Fruit fly (Drosophila melanogaster) whole organism, embryonic: ENCODE data around the gene CG5188.
A peak's percentile ranks its signal among the peaks of the same experiment; 100 is the strongest.

Source experiments
- ATbp ChIP-seq: fragments of 200-800 bp; sonication (Bioruptor generic); optimal IDR thresholded peaks from 2 replicates; lab custom pipeline; 2017; ENCODE audit warnings: missing biosample characterization, mild to moderate bottlenecking, missing genetic modification characterization, missing genetic modification reagents
- B-H1 ChIP-seq: fragments of 200-800 bp; sonication (Bioruptor generic); IDR thresholded peaks from 3 replicates; pipeline ENCODE4 v1.3.6; 2022; ENCODE audit warnings: missing biosample characterization, missing genetic modification characterization
- CG10267 ChIP-seq: fragments of 200-800 bp; sonication (Bioruptor generic); optimal IDR thresholded peaks from 2 replicates; lab custom pipeline; 2018; ENCODE audit warnings: missing biosample characterization, mild to moderate bottlenecking, missing genetic modification characterization, moderate library complexity
- CG11723 ChIP-seq: fragments of 200-800 bp; sonication (Bioruptor generic); optimal IDR thresholded peaks from 2 replicates; lab custom pipeline; 2017; ENCODE audit warnings: missing biosample characterization, mild to moderate bottlenecking, missing genetic modification characterization
- CG13296 ChIP-seq: fragments of 200-800 bp; sonication (Bioruptor generic); optimal IDR thresholded peaks from 3 replicates; lab custom pipeline; 2018; ENCODE audit warnings: missing biosample characterization, mild to moderate bottlenecking, missing genetic modification characterization
- CG13894 ChIP-seq: fragments of 200-800 bp; sonication (Bioruptor generic); optimal IDR thresholded peaks from 3 replicates; lab custom pipeline; 2018; ENCODE audit warnings: missing biosample characterization, mild to moderate bottlenecking, missing genetic modification characterization, moderate library complexity
- CG14965 ChIP-seq: fragments of 200-800 bp; sonication (Bioruptor generic); optimal IDR thresholded peaks from 2 replicates; lab custom pipeline; 2016; ENCODE audit warnings: missing biosample characterization, missing genetic modification characterization, borderline replicate concordance
- CG1529 ChIP-seq: fragments of 200-800 bp; sonication (Bioruptor generic); optimal IDR thresholded peaks from 3 replicates; lab custom pipeline; 2018; ENCODE audit warnings: missing biosample characterization, missing genetic modification characterization
- CG1602 ChIP-seq: fragments of 200-800 bp; sonication (Bioruptor generic); optimal IDR thresholded peaks from 3 replicates; lab custom pipeline; 2016; ENCODE audit warnings: missing biosample characterization, missing genetic modification characterization
- CG16813 ChIP-seq: fragments of 200-800 bp; sonication (Bioruptor generic); IDR thresholded peaks from 3 replicates; pipeline ENCODE4 v1.3.6; 2022; ENCODE audit warnings: missing biosample characterization, missing genetic modification characterization; ENCODE audit not compliant: partially characterized antibody
- CG17829 ChIP-seq: fragments of 200-800 bp; optimal IDR thresholded peaks from 2 replicates; lab custom pipeline; 2019; ENCODE audit warnings: missing biosample characterization, mild to moderate bottlenecking, missing genetic modification characterization, moderate library complexity
- CG42726 ChIP-seq: fragments of 200-800 bp; sonication (Bioruptor generic); IDR thresholded peaks from 2 replicates; pipeline ENCODE4 v1.3.6; 2022; ENCODE audit warnings: missing biosample characterization, missing genetic modification characterization; ENCODE audit not compliant: partially characterized antibody
- CG4360 ChIP-seq: fragments of 200-800 bp; sonication (Bioruptor generic); IDR thresholded peaks from 2 replicates; pipeline ENCODE4 v1.3.6; 2022; ENCODE audit warnings: missing biosample characterization, missing genetic modification characterization
- CG4404 ChIP-seq: fragments of 200-800 bp; sonication (Bioruptor generic); IDR thresholded peaks from 2 replicates; pipeline ENCODE4 v1.3.6; 2022; ENCODE audit warnings: missing biosample characterization, missing genetic modification characterization
- CG4617 ChIP-seq: fragments of 200-800 bp; sonication (Bioruptor generic); optimal IDR thresholded peaks from 3 replicates; lab custom pipeline; 2016; ENCODE audit warnings: missing biosample characterization, missing genetic modification characterization, borderline replicate concordance
- CG4707 ChIP-seq: fragments of 200-800 bp; sonication (Bioruptor generic); optimal IDR thresholded peaks from 2 replicates; lab custom pipeline; 2018; ENCODE audit warnings: missing biosample characterization, mild to moderate bottlenecking, missing genetic modification characterization, moderate library complexity
- CG6175 ChIP-seq: fragments of 200-800 bp; sonication (Bioruptor generic); IDR thresholded peaks from 3 replicates; pipeline ENCODE4 v1.3.6; 2022; ENCODE audit warnings: missing biosample characterization, missing genetic modification characterization
- CG6813 ChIP-seq: fragments of 200-800 bp; sonication (Bioruptor generic); optimal IDR thresholded peaks from 2 replicates; lab custom pipeline; 2017; ENCODE audit warnings: missing biosample characterization, missing genetic modification characterization, mild to moderate bottlenecking, moderate library complexity, missing genetic modification reagents
- CG8359 ChIP-seq: fragments of 200-800 bp; sonication (Bioruptor generic); optimal IDR thresholded peaks from 2 replicates; lab custom pipeline; 2017; ENCODE audit warnings: missing biosample characterization, mild to moderate bottlenecking, missing genetic modification characterization, borderline replicate concordance
- CG8388 ChIP-seq: fragments of 200-800 bp; sonication (Bioruptor generic); optimal IDR thresholded peaks from 2 replicates; lab custom pipeline; 2019; ENCODE audit warnings: missing biosample characterization, mild to moderate bottlenecking, missing genetic modification characterization, moderate library complexity
- CG8765 ChIP-seq: fragments of 200-800 bp; sonication (Bioruptor generic); IDR thresholded peaks from 2 replicates; pipeline ENCODE4 v1.3.6; 2022; ENCODE audit warnings: missing biosample characterization, missing genetic modification characterization
- CG9876 ChIP-seq: fragments of 200-800 bp; sonication (Bioruptor generic); optimal IDR thresholded peaks from 2 replicates; lab custom pipeline; 2016; ENCODE audit warnings: missing biosample characterization, missing genetic modification characterization
- CTCF ChIP-seq: fragments of 200-800 bp; sonication (Bioruptor generic); optimal IDR thresholded peaks from 2 replicates; lab custom pipeline; 2017; ENCODE audit warnings: missing biosample characterization, mild to moderate bottlenecking, missing genetic modification characterization, moderate library complexity
- Drgx ChIP-seq: fragments of 200-800 bp; sonication (Bioruptor generic); IDR thresholded peaks from 2 replicates; pipeline ENCODE4 v1.3.6; 2022; ENCODE audit warnings: missing biosample characterization, missing genetic modification characterization
- E2f1 ChIP-seq: fragments of 200-800 bp; sonication (Bioruptor generic); IDR thresholded peaks from 2 replicates; pipeline ENCODE4 v1.3.6; 2022; ENCODE audit warnings: missing biosample characterization, missing genetic modification characterization
- HLHmδ ChIP-seq: fragments of 200-800 bp; sonication (Bioruptor generic); optimal IDR thresholded peaks from 2 replicates; lab custom pipeline; 2018; ENCODE audit warnings: missing biosample characterization, mild to moderate bottlenecking, missing genetic modification characterization, moderate library complexity
- Kr ChIP-seq: fragments of 200-800 bp; sonication (Bioruptor generic); optimal IDR thresholded peaks from 2 replicates; lab custom pipeline; 2017; ENCODE audit warnings: missing biosample characterization, mild to moderate bottlenecking, missing genetic modification characterization
- Lhr ChIP-seq: fragments of 200-800 bp; sonication (Bioruptor generic); optimal IDR thresholded peaks from 3 replicates; lab custom pipeline; 2017; ENCODE audit warnings: mild to moderate bottlenecking, missing biosample characterization, missing genetic modification reagents, missing genetic modification characterization
- MESR4 ChIP-seq: fragments of 200-800 bp; sonication (Bioruptor generic); optimal IDR thresholded peaks from 2 replicates; lab custom pipeline; 2018; ENCODE audit warnings: missing biosample characterization, mild to moderate bottlenecking, missing genetic modification characterization, moderate library complexity
- Mad ChIP-seq: fragments of 200-800 bp; sonication (Bioruptor generic); optimal IDR thresholded peaks from 2 replicates; lab custom pipeline; 2016; ENCODE audit warnings: missing biosample characterization, missing genetic modification characterization
- Sry-δ ChIP-seq: fragments of 200-800 bp; sonication (Bioruptor generic); optimal IDR thresholded peaks from 2 replicates; lab custom pipeline; 2016; ENCODE audit warnings: missing biosample characterization, missing genetic modification characterization
- abd-A ChIP-seq: fragments of 200-800 bp; sonication (Bioruptor generic); optimal IDR thresholded peaks from 3 replicates; lab custom pipeline; 2019; ENCODE audit warnings: missing biosample characterization, mild to moderate bottlenecking, missing genetic modification characterization, moderate library complexity
- ac ChIP-seq: fragments of 200-800 bp; sonication (Bioruptor generic); optimal IDR thresholded peaks from 3 replicates; lab custom pipeline; 2017; ENCODE audit warnings: missing biosample characterization, mild to moderate bottlenecking, missing genetic modification characterization
- bcd ChIP-seq: fragments of 200-800 bp; sonication (Bioruptor generic); optimal IDR thresholded peaks from 2 replicates; lab custom pipeline; 2017; ENCODE audit warnings: missing biosample characterization, mild to moderate bottlenecking, missing genetic modification characterization
- crc ChIP-seq: fragments of 200-800 bp; sonication (Bioruptor generic); optimal IDR thresholded peaks from 2 replicates; lab custom pipeline; 2016; ENCODE audit warnings: missing biosample characterization, missing genetic modification characterization
- crp ChIP-seq, 2 experiments: fragments of 200-800 bp; sonication (Bioruptor generic); optimal IDR thresholded peaks; 2 replicates in 1 of 2; 3 replicates in 1 of 2; lab custom pipeline; 2017; ENCODE audit warnings: missing biosample characterization in 2 of 2, missing genetic modification characterization in 2 of 2, mild to moderate bottlenecking in 1 of 2, moderate library complexity in 1 of 2
- dimm ChIP-seq: fragments of 200-800 bp; sonication (Bioruptor generic); IDR thresholded peaks from 2 replicates; pipeline ENCODE4 v1.3.6; 2022; ENCODE audit warnings: missing biosample characterization, missing genetic modification characterization
- dmrt11E ChIP-seq: fragments of 200-800 bp; sonication (Bioruptor generic); optimal IDR thresholded peaks from 3 replicates; lab custom pipeline; 2018; ENCODE audit warnings: missing biosample characterization, mild to moderate bottlenecking, missing genetic modification characterization, moderate library complexity
- fd3F ChIP-seq: fragments of 200-800 bp; sonication (Bioruptor generic); optimal IDR thresholded peaks from 2 replicates; lab custom pipeline; 2018; ENCODE audit warnings: missing biosample characterization, mild to moderate bottlenecking, missing genetic modification characterization, moderate library complexity
- gt ChIP-seq: fragments of 200-800 bp; sonication (Bioruptor generic); IDR thresholded peaks from 2 replicates; pipeline ENCODE4 v1.3.6; 2022; ENCODE audit warnings: missing biosample characterization, missing genetic modification characterization
- knrl ChIP-seq: fragments of 200-800 bp; sonication (Bioruptor generic); IDR thresholded peaks from 3 replicates; pipeline ENCODE4 v1.3.6; 2022; ENCODE audit warnings: missing biosample characterization, missing genetic modification characterization; ENCODE audit not compliant: partially characterized antibody
- lilli ChIP-seq: fragments of 200-800 bp; sonication (Bioruptor generic); optimal IDR thresholded peaks from 3 replicates; lab custom pipeline; 2016; ENCODE audit warnings: missing biosample characterization, missing genetic modification characterization
- lola ChIP-seq, 3 experiments: fragments of >200 bp in 2 of 3; fragments of 200-800 bp in 1 of 3; sonication (Bioruptor generic) in 1 of 3; optimal IDR thresholded peaks; 2 replicates each; lab custom pipeline; 2017 to 2019; ENCODE audit warnings: missing biosample characterization in 3 of 3, missing genetic modification characterization in 3 of 3, mild to moderate bottlenecking in 1 of 3, moderate library complexity in 1 of 3
- luna ChIP-seq: fragments of 200-800 bp; sonication (Bioruptor generic); optimal IDR thresholded peaks from 2 replicates; lab custom pipeline; 2016; ENCODE audit warnings: missing biosample characterization, missing genetic modification characterization
- psq ChIP-seq: fragments of 200-800 bp; sonication (Bioruptor generic); optimal IDR thresholded peaks from 2 replicates; lab custom pipeline; 2017; ENCODE audit warnings: missing biosample characterization, missing genetic modification characterization
- pzg ChIP-seq: fragments of 200-800 bp; sonication (Bioruptor generic); optimal IDR thresholded peaks from 3 replicates; lab custom pipeline; 2018; ENCODE audit warnings: missing biosample characterization, mild to moderate bottlenecking, missing genetic modification characterization, moderate library complexity
- ranshi ChIP-seq: fragments of 200-800 bp; sonication (Bioruptor generic); IDR thresholded peaks from 2 replicates; pipeline ENCODE4 v1.3.6; 2022; ENCODE audit warnings: missing biosample characterization, missing genetic modification characterization
- sens ChIP-seq: fragments of 200-800 bp; sonication (Bioruptor generic); peaks from one replicate; lab custom pipeline; 2016; ENCODE audit warnings: missing biosample characterization, missing genetic modification characterization
- slp2 ChIP-seq: fragments of 200-800 bp; sonication (Bioruptor generic); optimal IDR thresholded peaks from 2 replicates; lab custom pipeline; 2016; ENCODE audit warnings: missing biosample characterization, missing genetic modification characterization
- unc-4 ChIP-seq: fragments of 200-800 bp; sonication (Bioruptor generic); IDR thresholded peaks from 2 replicates; pipeline ENCODE4 v1.3.6; 2022; ENCODE audit warnings: missing biosample characterization, missing genetic modification characterization; ENCODE audit not compliant: partially characterized antibody
- wdn ChIP-seq: fragments of 200-800 bp; sonication (Bioruptor generic); IDR thresholded peaks from 2 replicates; pipeline ENCODE4 v1.3.6; 2022; ENCODE audit warnings: missing biosample characterization, missing genetic modification characterization

The CG5188 gene

dm6 chr2L:10396488-10396824 lies 32.2 kb upstream of the CG5188 start, which contains the start of gene Cnot4 (continued):
- TF ChIP-seq abd-A (no peak), CG8359 (GFP tag; lab: Kevin White, UChicago) (no peak), CG4707 (GFP tag; lab: Kevin White, UChicago) (no peak), Kr (GFP tag; lab: Kevin White, UChicago) (no peak), CG6175 (GFP tag; lab: Robert Waterston, UW) (no peak), CG4617 (GFP tag; lab: Kevin White, UChicago) (no peak), CG16813 (GFP tag; lab: Robert Waterston, UW) (peak; percentile 46; the same call in 1 of the 3 replicates), psq (GFP tag; lab: Kevin White, UChicago) (no peak), gt (no peak), HLHmδ (GFP tag; lab: Kevin White, UChicago) (no peak), CG14965 (no peak), CG8765 (GFP tag; lab: Robert Waterston, UW) (no peak), CG4360 (GFP tag; lab: Robert Waterston, UW) (no peak), Mad (GFP tag; lab: Kevin White, UChicago) (no peak), CG4404 (GFP tag; lab: Robert Waterston, UW) (no peak), wdn (GFP tag; lab: Robert Waterston, UW) (no peak), MESR4 (GFP tag; lab: Kevin White, UChicago) (no peak), Sry-δ (GFP tag; lab: Kevin White, UChicago) (peak; percentile 61), CG42726 (0 out of 2 replicates have a peak, but pooled peaks have one; percentile 12), fd3F (no peak), ac (GFP tag; lab: Kevin White, UChicago) (no peak), ATbp (GFP tag; lab: Kevin White, UChicago) (no peak), ranshi (no peak), pzg (peak; percentile 31), dimm (GFP tag; lab: Robert Waterston, UW) (no peak), dmrt11E (tag; lab: Kevin White, UChicago) (peak; percentile 36), luna (no peak), CG11723 (no peak), CG10267 (tag; lab: Kevin White, UChicago) (peak; percentile 35), bcd (GFP tag; lab: Kevin White, UChicago) (no peak), Drgx (GFP tag; lab: Robert Waterston, UW) (no peak), CG13894 (tag; lab: Kevin White, UChicago) (no peak), sens (no peak), CG13296 (GFP tag; lab: Kevin White, UChicago) (no peak), CG1529 (GFP tag; lab: Kevin White, UChicago) (no peak), knrl (GFP tag; lab: Robert Waterston, UW) (peak; percentile 48; the same call in 2 of the 3 replicates), slp2 (GFP tag; lab: Kevin White, UChicago) (no peak), crp (GFP tag; optimal IDR thresholded peaks at IDR 0.05; lab: Kevin White, UChicago) (no peak), lola (GFP tag; optimal IDR thresholded peaks at IDR 0.05; lab: Kevin White, UChicago) (no peak), CG6813 (GFP tag; lab: Kevin White, UChicago) (no peak), unc-4 (GFP tag; lab: Robert Waterston, UW) (0 out of 2 replicates have a peak, but pooled peaks have one; percentile 25), lilli (GFP tag; lab: Kevin White, UChicago) (no peak), CG1602 (GFP tag; lab: Kevin White, UChicago) (no peak), E2f1 (GFP tag; lab: Robert Waterston, UW) (no peak), B-H1 (no peak), CG8388 (no peak), CG17829 (tag; lab: Kevin White, UChicago) (peak; percentile 29), Lhr (GFP tag; lab: Kevin White, UChicago) (no peak), CG9876 (GFP tag; lab: Kevin White, UChicago) (no peak), crc (no peak), CTCF (GFP tag; lab: Kevin White, UChicago) (no peak)
